Worm (Caenorhabditis elegans): ENCODE results near the gene fat-5.

fat-5 gene

DNA sequence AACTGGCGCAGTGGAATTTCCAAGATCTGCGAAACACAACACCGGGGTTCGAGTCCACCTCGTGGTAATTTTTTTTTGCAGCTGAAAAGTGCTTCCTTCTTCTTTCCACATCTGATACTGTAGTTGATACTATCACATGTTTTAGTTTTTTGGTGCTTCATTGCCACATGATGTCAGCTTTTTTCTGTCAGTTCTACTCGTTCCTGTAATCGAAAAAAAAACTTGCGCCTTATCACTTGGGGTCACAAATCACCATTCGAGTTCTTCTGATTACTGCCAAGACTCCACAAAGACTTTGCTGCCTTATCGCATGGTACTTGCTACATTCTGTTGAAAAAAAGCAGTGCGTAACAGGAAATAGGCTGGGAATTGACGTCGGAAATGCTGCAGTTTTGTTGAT lies 3.1 kb upstream of the fat-5 start:
- TF ChIP-seq ZK337.2 (GFP tag; IDR thresholded peaks at IDR 0.05) (no peak), lin-1 (GFP tag; IDR thresholded peaks at IDR 0.05) (peak; percentile 85; the same call in 1 of the 2 replicates), unc-39 (tag; optimal IDR thresholded peaks at IDR 0.05) (no peak), jun-1 (tag; optimal IDR thresholded peaks at IDR 0.05) (no peak), saeg-2 (GFP tag; IDR thresholded peaks at IDR 0.05) (peak; percentile 72; the same call in 1 of the 2 replicates), nhr-42 (GFP tag; IDR thresholded peaks at IDR 0.05) (peak; percentile 53; the same call in 1 of the 2 replicates), T26A8.4 (GFP tag; IDR thresholded peaks at IDR 0.05) (no peak), nhr-10 (tag; optimal IDR thresholded peaks at IDR 0.05) (peak; percentile 58), mdl-1 (tag; optimal IDR thresholded peaks at IDR 0.05) (peak in 1 of 2 experiments; percentile 41), mep-1 (tag; optimal IDR thresholded peaks at IDR 0.05) (peak; percentile 40), nhr-28 (tag; optimal IDR thresholded peaks at IDR 0.05) (peak; percentile 90), aha-1 (tag) (peak; percentile 85), dpl-1 (GFP tag; optimal IDR thresholded peaks at IDR 0.05) (no peak), zfp-3 (GFP tag; conservative IDR thresholded peaks at IDR 0.05) (no peak), mdt-29 (GFP tag; IDR thresholded peaks at IDR 0.05) (peak; percentile 67), mxl-3 (GFP tag; optimal IDR thresholded peaks at IDR 0.05) (peak; percentile 2), Y48G9A.11 (GFP tag; IDR thresholded peaks at IDR 0.05) (no peak), nhr-6 (tag; optimal IDR thresholded peaks at IDR 0.05) (no peak), snpc-4 (tag; optimal IDR thresholded peaks at IDR 0.05) (no peak), ceh-62 (tag; optimal IDR thresholded peaks at IDR 0.05) (no peak), hlh-30 (tag; optimal IDR thresholded peaks at IDR 0.05; ENCODE audit: insufficient read depth) (peak; percentile 53), gei-8 (GFP tag; optimal IDR thresholded peaks at IDR 0.05) (no peak), zip-11 (GFP tag; IDR thresholded peaks at IDR 0.05) (no peak), spr-1 (tag; optimal IDR thresholded peaks at IDR 0.05) (no peak), dve-1 (tag; optimal IDR thresholded peaks at IDR 0.05; ENCODE audit: insufficient read depth) (peak; percentile 87), lsy-2 (tag; optimal IDR thresholded peaks at IDR 0.05) (no peak), daf-16 (GFP tag; optimal IDR thresholded peaks at IDR 0.05) (no peak), daf-16 (tag; optimal IDR thresholded peaks at IDR 0.05) (peak; percentile 94), php-3 (GFP tag; IDR thresholded peaks at IDR 0.05) (peak; percentile 85), aly-2 (tag; optimal IDR thresholded peaks at IDR 0.05) (no peak), pha-4 (GFP tag; IDR thresholded peaks at IDR 0.05) (0 out of 2 replicates have a peak, but pooled peaks have one; percentile 52), pha-4 (tag; optimal IDR thresholded peaks at IDR 0.05) (no peak), nhr-77 (tag; optimal IDR thresholded peaks at IDR 0.05) (peak; percentile 78), dmd-6 (GFP tag; IDR thresholded peaks at IDR 0.05) (peak; percentile 97), pqm-1 (tag; optimal IDR thresholded peaks at IDR 0.05) (peak; percentile 98), nhr-48 (tag; optimal IDR thresholded peaks at IDR 0.05) (peak; percentile 70), fos-1 (tag; optimal IDR thresholded peaks at IDR 0.05) (no peak), ceh-20 (GFP tag; IDR thresholded peaks at IDR 0.05) (peak; percentile 37; the same call in 1 of the 2 replicates), ztf-7 (tag; optimal IDR thresholded peaks at IDR 0.05) (no peak), set-16 (GFP tag; IDR thresholded peaks at IDR 0.05) (no peak), hlh-11 (tag; optimal IDR thresholded peaks at IDR 0.05) (peak; percentile 91), nhr-102 (tag; optimal IDR thresholded peaks at IDR 0.05) (peak; percentile 78), tra-1 (GFP tag; IDR thresholded peaks at IDR 0.05) (peak; percentile 79), D1046.2 (GFP tag; IDR thresholded peaks at IDR 0.05) (no peak), unc-130 (GFP tag; optimal IDR thresholded peaks at IDR 0.05) (no peak)

Data from whole organism, L4 larva.